Worm (Caenorhabditis elegans) whole organism, L4/young adult: ENCODE data around the gene cux-7.

Source experiments
- W03F9.2 ChIP-seq: fragments of 150-350 bp; optimal IDR thresholded peaks from 2 replicates; lab custom pipeline; 2014; ENCODE audit warnings: missing biosample characterization, missing genetic modification characterization
- dao-5 ChIP-seq: sonication (generic microtip); optimal IDR thresholded peaks from 2 replicates; lab custom pipeline; 2016; ENCODE audit warnings: missing genotype, missing genetic modification characterization, moderate library complexity, missing compliant biosample characterization
- him-1 ChIP-seq: sonication (generic microtip); optimal IDR thresholded peaks from 2 replicates; lab custom pipeline; 2016; ENCODE audit warnings: missing genotype, missing genetic modification reagents, missing genetic modification characterization, missing compliant biosample characterization

DNA sequence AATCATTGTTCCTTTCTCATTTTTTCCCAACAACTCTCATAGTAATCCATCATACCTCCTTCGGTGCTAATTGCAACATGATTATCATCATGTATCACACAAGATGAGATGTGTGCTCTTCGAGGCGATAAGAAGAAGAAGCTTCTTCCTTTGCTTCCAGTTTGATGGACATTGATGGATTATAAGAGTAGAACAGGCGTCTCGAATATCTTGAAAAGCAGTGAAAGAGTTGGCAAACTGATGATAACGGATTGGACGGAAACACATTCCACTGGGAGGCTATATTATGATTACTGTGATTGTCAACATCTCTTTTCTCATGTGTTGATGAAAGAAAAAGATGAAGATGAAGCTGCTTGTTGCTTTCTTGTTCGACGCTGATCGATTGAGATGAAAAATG, 39.2 kb upstream of the cux-7 start:
- TF ChIP-seq W03F9.2 (tag; lab: Kevin White, UChicago) (no peak), dao-5 (tag; lab: Kevin White, UChicago) (no peak), him-1 (tag; lab: Kevin White, UChicago) (no peak)
